Fruit fly (Drosophila melanogaster) whole organism, pupa: ENCODE measurements around the gene CG43115.

Experiments
- CG10348 ChIP-seq: fragments of 200-800 bp; sonication (Bioruptor generic); IDR thresholded peaks from 2 replicates; pipeline ENCODE4 v1.3.6; 2022; ENCODE audit warnings: missing biosample characterization, missing genetic modification characterization
- CG13204 ChIP-seq: fragments of 200-800 bp; sonication (Bioruptor generic); optimal IDR thresholded peaks from 2 replicates; lab custom pipeline; 2018; ENCODE audit warnings: missing biosample characterization, mild to moderate bottlenecking, missing genetic modification characterization, moderate library complexity
- CG14655 ChIP-seq: fragments of 200-800 bp; sonication (Bioruptor generic); optimal IDR thresholded peaks from 3 replicates; lab custom pipeline; 2017; ENCODE audit warnings: mild to moderate bottlenecking, missing biosample characterization, missing genetic modification reagents, missing genetic modification characterization
- CG15710 ChIP-seq: fragments of 200-800 bp; sonication (Bioruptor generic); optimal IDR thresholded peaks from 2 replicates; lab custom pipeline; 2018; ENCODE audit warnings: missing biosample characterization, mild to moderate bottlenecking, missing genetic modification characterization, moderate library complexity
- CG34367 ChIP-seq: fragments of 200-800 bp; sonication (Bioruptor generic); optimal IDR thresholded peaks from 2 replicates; lab custom pipeline; 2018; ENCODE audit warnings: missing biosample characterization, mild to moderate bottlenecking, missing genetic modification characterization
- CG4496 ChIP-seq: fragments of 200-800 bp; sonication (Bioruptor generic); IDR thresholded peaks from 3 replicates; pipeline ENCODE4 v1.3.6; 2022; ENCODE audit warnings: missing biosample characterization, missing genetic modification characterization
- CG9948 ChIP-seq: fragments of 200-800 bp; sonication (Bioruptor generic); optimal IDR thresholded peaks from 2 replicates; lab custom pipeline; 2018; ENCODE audit warnings: missing biosample characterization, mild to moderate bottlenecking, missing genetic modification characterization, moderate library complexity
- EcR ChIP-seq: fragments of 200-800 bp; sonication (Bioruptor generic); optimal IDR thresholded peaks from 3 replicates; lab custom pipeline; 2019; ENCODE audit warnings: missing biosample characterization, missing genetic modification characterization, mild to moderate bottlenecking, moderate library complexity, missing genetic modification reagents
- Ets98B ChIP-seq: fragments of 200-800 bp; sonication (Bioruptor generic); IDR thresholded peaks from 2 replicates; pipeline ENCODE4 v1.3.6; 2022; ENCODE audit warnings: missing biosample characterization, missing genetic modification characterization
- Pif1A ChIP-seq: fragments of 200-800 bp; sonication (Bioruptor generic); optimal IDR thresholded peaks from 3 replicates; lab custom pipeline; 2016; ENCODE audit warnings: missing biosample characterization, missing genetic modification characterization
- Pif1B ChIP-seq: fragments of 200-800 bp; sonication (Bioruptor generic); optimal IDR thresholded peaks from 3 replicates; lab custom pipeline; 2016; ENCODE audit warnings: missing biosample characterization, missing genetic modification characterization
- gl ChIP-seq: fragments of 200-800 bp; sonication (Bioruptor generic); optimal IDR thresholded peaks from 2 replicates; lab custom pipeline; 2018; ENCODE audit warnings: missing biosample characterization, mild to moderate bottlenecking, missing genetic modification characterization
- rn ChIP-seq: fragments of 200-800 bp; sonication (Bioruptor generic); IDR thresholded peaks from 2 replicates; pipeline ENCODE4 v1.3.6; 2022; ENCODE audit warnings: missing biosample characterization, missing genetic modification characterization

- TF ChIP-seq CG13204 (GFP tag; lab: Kevin White, UChicago) (peak; percentile 13), CG34367 (tag; lab: Kevin White, UChicago) (no peak), EcR (GFP tag; lab: Kevin White, UChicago) (no peak), Pif1A (GFP tag; lab: Kevin White, UChicago) (no peak), CG4496 (GFP tag; lab: Robert Waterston, UW) (0 out of 3 replicates have a peak, but pooled peaks have one; percentile 45), Ets98B (peak; percentile 32; the same call in 1 of the 2 replicates), CG10348 (GFP tag; lab: Robert Waterston, UW) (no peak), CG15710 (tag; lab: Kevin White, UChicago) (no peak), gl (tag; lab: Kevin White, UChicago) (no peak), CG9948 (tag; lab: Kevin White, UChicago) (no peak), Pif1B (GFP tag; lab: Kevin White, UChicago) (no peak), CG14655 (GFP tag; lab: Kevin White, UChicago) (no peak), rn (GFP tag; lab: Robert Waterston, UW) (no peak)
Observed at dm6 chrX:6089679-6090460, 23.7 kb upstream of the CG43115 start, which contains the start of gene raptor.
